Worm (Caenorhabditis elegans): Measurements from ENCODE around the gene EEED8.3.

- TF ChIP-seq ceh-90 (tag; optimal IDR thresholded peaks at IDR 0.05) = no peak
- TF ChIP-seq nhr-237 (tag; optimal IDR thresholded peaks at IDR 0.05) = no peak
- no peak for TF ChIP-seq dpl-1 (GFP tag; optimal IDR thresholded peaks at IDR 0.05)
- TF ChIP-seq unc-62 (GFP tag; optimal IDR thresholded peaks at IDR 0.05) = no peak
- TF ChIP-seq egl-27 (tag; optimal IDR thresholded peaks at IDR 0.05) = no peak
- no peak for TF ChIP-seq lsy-2 (tag; optimal IDR thresholded peaks at IDR 0.05)
- no peak for TF ChIP-seq ztf-11 (tag; optimal IDR thresholded peaks at IDR 0.05)
- TF ChIP-seq nhr-76 (tag; optimal IDR thresholded peaks at IDR 0.05) = no peak
- no peak for TF ChIP-seq mep-1 (tag; optimal IDR thresholded peaks at IDR 0.05)
- no peak for TF ChIP-seq ceh-82 (tag; optimal IDR thresholded peaks at IDR 0.05)
- no peak for TF ChIP-seq nhr-11 (tag; optimal IDR thresholded peaks at IDR 0.05)
- no peak for TF ChIP-seq rnt-1 (tag; optimal IDR thresholded peaks at IDR 0.05)
- no peak for TF ChIP-seq pqm-1 (tag; optimal IDR thresholded peaks at IDR 0.05)
- TF ChIP-seq F16B12.6 (tag; optimal IDR thresholded peaks at IDR 0.05) = no peak
Observed at ce11 chrII:5374967-5375366, 39.1 kb upstream of the EEED8.3 start, which contains the start of gene algn-2.

Data from whole organism, L1 larva.